Worm (Caenorhabditis elegans) whole organism, L1 larva: Measurements from ENCODE around the gene trpp-12.

Experiments used
- dpl-1 ChIP-seq, 3 experiments: fragments of 150-350 bp in 2 of 3; sonication (generic microtip) in 1 of 3; optimal IDR thresholded peaks; 2 replicates each; lab custom pipeline; 2014 to 2017; ENCODE audit warnings: missing biosample characterization in 3 of 3, missing genetic modification characterization in 3 of 3, missing genetic modification reagents in 3 of 3
- elt-2 ChIP-seq: sonication (generic microtip); optimal IDR thresholded peaks from 2 replicates; lab custom pipeline; 2016; ENCODE audit warnings: missing genetic modification characterization, mild to moderate bottlenecking, inconsistent platforms, missing compliant biosample characterization, missing genetic modification reagents
- pag-3 ChIP-seq: sonication (generic microtip); optimal IDR thresholded peaks from 2 replicates; lab custom pipeline; 2017; ENCODE audit warnings: missing genetic modification characterization, mild to moderate bottlenecking, missing compliant biosample characterization, antibody characterized with exemption, borderline replicate concordance; ENCODE audit not compliant: insufficient read depth

- TF ChIP-seq pag-3 (tag; lab: Kevin White, UChicago): no peak
- TF ChIP-seq elt-2: no peak
- TF ChIP-seq dpl-1 (GFP tag; optimal IDR thresholded peaks at IDR 0.05; lab: Kevin White, UChicago): no peak
Observed at ce11 chrX:2427404-2427803, 17.9 kb downstream of the trpp-12 start, which contains the start of gene gcy-31.
